Fruit fly (Drosophila melanogaster): ENCODE measurements around the gene CycT.

Gene CycT

DNA sequence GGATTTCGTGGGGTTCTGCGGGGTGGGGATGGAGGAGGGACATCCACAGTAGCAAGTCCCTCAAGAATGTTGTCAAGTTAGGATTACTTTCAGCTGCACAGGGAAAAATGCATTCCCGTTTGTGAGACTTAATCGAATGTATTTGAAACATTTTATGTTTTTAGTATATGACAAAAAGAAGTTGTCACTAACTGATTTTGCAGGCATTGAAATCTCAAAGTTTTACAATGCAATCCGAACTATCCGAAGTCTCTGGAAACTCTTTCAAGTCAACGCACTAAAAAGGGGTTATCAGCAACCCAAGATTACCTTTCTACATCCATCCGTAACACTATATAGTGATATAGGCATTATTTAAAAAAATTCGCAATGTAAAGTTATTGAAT, 19.3 kb upstream of the CycT start (continued):
- TF ChIP-seq Ets96B (tag; optimal IDR thresholded peaks at IDR 0.05) (peak; percentile 63), CG6276 (GFP tag; optimal IDR thresholded peaks at IDR 0.05) (no peak), lz (GFP tag; optimal IDR thresholded peaks at IDR 0.05) (peak; percentile 21), Smox (GFP tag; optimal IDR thresholded peaks at IDR 0.05) (peak; percentile 26), CG3032 (tag; optimal IDR thresholded peaks at IDR 0.05) (peak; percentile 58), CG9139 (GFP tag; optimal IDR thresholded peaks at IDR 0.05) (no peak), pdm3 (GFP tag; optimal IDR thresholded peaks at IDR 0.05) (peak; percentile 39), achi (GFP tag; optimal IDR thresholded peaks at IDR 0.05) (peak; percentile 62), Lpt (GFP tag; optimal IDR thresholded peaks at IDR 0.05) (no peak), CG11294 (GFP tag; IDR thresholded peaks at IDR 0.05) (no peak; the same call in 1 of the 2 replicates), OdsH (GFP tag; optimal IDR thresholded peaks at IDR 0.05) (peak; percentile 65), Hr39 (GFP tag; optimal IDR thresholded peaks at IDR 0.05) (peak; percentile 43), fd59A (GFP tag; optimal IDR thresholded peaks at IDR 0.05) (peak; percentile 68), CG1621 (tag; optimal IDR thresholded peaks at IDR 0.05) (no peak), Blimp-1 (GFP tag; optimal IDR thresholded peaks at IDR 0.05) (no peak), esn (GFP tag; optimal IDR thresholded peaks at IDR 0.05) (peak; percentile 41), CG16779 (tag; optimal IDR thresholded peaks at IDR 0.05) (no peak), CG8319 (GFP tag; optimal IDR thresholded peaks at IDR 0.05) (peak; percentile 28), Met (GFP tag; optimal IDR thresholded peaks at IDR 0.05) (peak; percentile 31)

DNA sequence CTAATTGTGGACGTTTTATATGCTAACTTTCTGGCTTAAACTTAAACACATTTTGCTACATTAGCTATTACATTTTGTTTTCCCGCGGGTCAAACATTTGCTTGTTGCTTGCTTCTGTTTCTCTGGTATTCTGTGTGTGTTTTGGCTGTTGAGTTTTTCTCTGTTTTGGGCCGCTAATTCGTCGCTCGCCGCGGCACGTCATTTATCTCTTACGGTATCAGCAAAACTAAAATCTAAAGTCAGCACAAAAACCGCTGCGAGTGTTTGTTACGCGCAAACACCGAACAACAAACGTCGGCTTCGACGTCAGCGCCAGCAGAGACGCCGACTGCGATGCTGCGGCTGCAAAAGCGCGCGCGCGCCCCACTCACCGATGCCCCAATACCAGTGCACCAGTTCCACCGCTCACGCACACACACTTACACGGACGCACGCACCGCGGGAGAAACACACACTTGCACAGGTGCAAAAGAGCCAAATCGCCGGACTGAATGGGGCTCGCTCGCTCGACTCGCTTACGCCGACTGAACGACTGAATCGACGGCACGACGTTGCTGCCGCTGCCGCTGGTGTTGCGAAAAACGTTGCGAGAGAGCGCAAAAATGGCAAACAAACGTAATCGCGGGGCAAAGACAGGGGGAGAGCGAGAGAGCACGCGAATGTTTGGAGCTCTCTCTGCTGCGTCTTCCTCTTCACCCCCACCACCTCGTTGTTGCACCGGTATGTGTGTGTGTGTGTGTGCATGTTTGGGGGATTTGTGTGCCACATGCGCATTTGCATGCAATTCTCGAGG, 18.7 kb upstream of the CycT start:
- TF ChIP-seq svp (GFP tag) (peak; percentile 85), fkh (GFP tag; optimal IDR thresholded peaks at IDR 0.05) (peak; percentile 68), Lpt (GFP tag; optimal IDR thresholded peaks at IDR 0.05) (peak; percentile 72), CG6854 (GFP tag; optimal IDR thresholded peaks at IDR 0.05) (peak; percentile 57), CG8319 (GFP tag; optimal IDR thresholded peaks at IDR 0.05) (no peak), fd59A (GFP tag; optimal IDR thresholded peaks at IDR 0.05) (no peak), Eip75B (GFP tag; optimal IDR thresholded peaks at IDR 0.05) (peak; percentile 70), ss (GFP tag; optimal IDR thresholded peaks at IDR 0.05) (peak in 1 of 2 experiments; percentile 75), vri (GFP tag; optimal IDR thresholded peaks at IDR 0.05) (peak; percentile 92), Sox14 (GFP tag; optimal IDR thresholded peaks at IDR 0.05) (peak; percentile 46), CG10669 (GFP tag; optimal IDR thresholded peaks at IDR 0.05) (no peak), eg (GFP tag; IDR thresholded peaks at IDR 0.05) (peak; percentile 38), topi (GFP tag; optimal IDR thresholded peaks at IDR 0.05) (no peak), CG1621 (tag; optimal IDR thresholded peaks at IDR 0.05) (peak; percentile 20), dsx (GFP tag; optimal IDR thresholded peaks at IDR 0.05; ENCODE audit: poor library complexity, severe bottlenecking) (peak; percentile 72), CG8119 (GFP tag; IDR thresholded peaks at IDR 0.05) (peak; percentile 26; the same call in 2 of the 3 replicates), OdsH (GFP tag; optimal IDR thresholded peaks at IDR 0.05) (no peak), Ets21C (GFP tag; optimal IDR thresholded peaks at IDR 0.05) (no peak), CG15336 (GFP tag; IDR thresholded peaks at IDR 0.05) (peak; percentile 59), Sox102F (GFP tag; optimal IDR thresholded peaks at IDR 0.05) (peak; percentile 10), Eip93F (GFP tag; optimal IDR thresholded peaks at IDR 0.05) (peak; percentile 55), CG6163 (GFP tag; IDR thresholded peaks at IDR 0.05) (peak; percentile 48; the same call in 2 of the 3 replicates), Eip78C (GFP tag) (peak; percentile 1), Blimp-1 (GFP tag; optimal IDR thresholded peaks at IDR 0.05) (peak; percentile 83)

dm6 chr3L:17573823-17574222, 16.2 kb upstream of the CycT start:
- TF ChIP-seq Eip78C (GFP tag): peak; percentile 57
- peak; percentile 48 for TF ChIP-seq Lpt (GFP tag; optimal IDR thresholded peaks at IDR 0.05)
- TF ChIP-seq ss (GFP tag; optimal IDR thresholded peaks at IDR 0.05): peak; percentile 8 to 24
- peak; percentile 0 for TF ChIP-seq fkh (GFP tag; optimal IDR thresholded peaks at IDR 0.05)
- TF ChIP-seq CG3032 (tag; optimal IDR thresholded peaks at IDR 0.05): no peak
- TF ChIP-seq CG15336 (GFP tag; IDR thresholded peaks at IDR 0.05): peak; percentile 43; the same call in 1 of the 2 replicates
- TF ChIP-seq pdm3 (GFP tag; optimal IDR thresholded peaks at IDR 0.05): no peak
- TF ChIP-seq CG6163 (GFP tag; IDR thresholded peaks at IDR 0.05): peak; percentile 17; the same call in 1 of the 3 replicates
- TF ChIP-seq fd59A (GFP tag; optimal IDR thresholded peaks at IDR 0.05): no peak
- no peak for TF ChIP-seq OdsH (GFP tag; optimal IDR thresholded peaks at IDR 0.05)
- TF ChIP-seq vri (GFP tag; optimal IDR thresholded peaks at IDR 0.05): peak; percentile 71
- peak; percentile 48 for TF ChIP-seq dsx (GFP tag; optimal IDR thresholded peaks at IDR 0.05; ENCODE audit: poor library complexity, severe bottlenecking)
